Worm (Caenorhabditis elegans) whole organism, young adult: ENCODE results near the gene F26F2.5.

Experiments
- B0019.2 ChIP-seq: fragments of 200-800 bp; sonication (Bioruptor generic); conservative IDR thresholded peaks from 2 replicates; pipeline ENCODE4 v1.3.6; 2022; ENCODE audit warnings: missing genetic modification reagents, missing genetic modification characterization, missing compliant biosample characterization
- F37B4.10 ChIP-seq: fragments of 200-800 bp; sonication (Bioruptor generic); IDR thresholded peaks from 2 replicates; pipeline ENCODE4 v1.3.6; 2022; ENCODE audit warnings: missing genetic modification characterization, missing compliant biosample characterization
- F49E8.2 ChIP-seq: sonication (generic microtip); optimal IDR thresholded peaks from 3 replicates; lab custom pipeline; 2017; ENCODE audit warnings: missing genetic modification characterization, mild to moderate bottlenecking, missing compliant biosample characterization, antibody characterized with exemption, moderate library complexity; ENCODE audit not compliant: insufficient read depth
- F55B11.4 ChIP-seq: sonication (generic microtip); optimal IDR thresholded peaks from 2 replicates; lab custom pipeline; 2016; ENCODE audit warnings: missing compliant biosample characterization, missing genetic modification characterization, borderline replicate concordance; ENCODE audit not compliant: insufficient read depth
- F57A8.1 ChIP-seq: fragments of 200-800 bp; sonication (Bioruptor generic); optimal IDR thresholded peaks from 2 replicates; lab custom pipeline; 2018; ENCODE audit warnings: mild to moderate bottlenecking, missing genetic modification characterization, moderate library complexity, missing compliant biosample characterization
- F57C9.4 ChIP-seq: sonication (generic microtip); optimal IDR thresholded peaks from 2 replicates; lab custom pipeline; 2017; ENCODE audit warnings: mild to moderate bottlenecking, missing genetic modification characterization, missing compliant biosample characterization
- ZK185.1 ChIP-seq: sonication (generic microtip); optimal IDR thresholded peaks from 2 replicates; lab custom pipeline; 2016; ENCODE audit warnings: mild to moderate bottlenecking, missing genetic modification characterization, missing compliant biosample characterization; ENCODE audit not compliant: poor library complexity, severe bottlenecking
- aptf-2 ChIP-seq: fragments of 200-800 bp; sonication (Bioruptor generic); conservative IDR thresholded peaks from 2 replicates; pipeline ENCODE4 v1.3.6; 2022; ENCODE audit warnings: missing genetic modification reagents, missing genetic modification characterization, missing compliant biosample characterization
- aptf-3 ChIP-seq: fragments of 200-800 bp; sonication (Bioruptor generic); IDR thresholded peaks from 2 replicates; pipeline ENCODE4 v1.3.6; 2022; ENCODE audit warnings: missing genetic modification characterization, missing compliant biosample characterization
- attf-6 ChIP-seq: fragments of 200-800 bp; sonication (Bioruptor generic); IDR thresholded peaks from 2 replicates; pipeline ENCODE4 v1.3.6; 2022; ENCODE audit warnings: missing genetic modification reagents, missing genetic modification characterization, missing compliant biosample characterization
- ccch-3 ChIP-seq: fragments of 200-800 bp; sonication (Bioruptor generic); optimal IDR thresholded peaks from 2 replicates; lab custom pipeline; 2018; ENCODE audit warnings: mild to moderate bottlenecking, missing genetic modification characterization, missing compliant biosample characterization
- cebp-1 ChIP-seq, 2 experiments: fragments of 200-800 bp in 1 of 2; sonication (Bioruptor generic) in 1 of 2; sonication (generic microtip) in 1 of 2; IDR thresholded peaks in 1 of 2; optimal IDR thresholded peaks in 1 of 2; 2 replicates each; pipeline versions ENCODE4 v1.3.6 to Lab custom; 2017 to 2022; ENCODE audit warnings: missing compliant biosample characterization in 2 of 2, missing genetic modification characterization in 2 of 2, mild to moderate bottlenecking in 1 of 2, missing genetic modification reagents in 1 of 2, moderate library complexity in 1 of 2
- ceh-58 ChIP-seq: fragments of 200-800 bp; sonication (Bioruptor generic); IDR thresholded peaks from 2 replicates; pipeline ENCODE4 v1.3.6; 2022; ENCODE audit warnings: missing genetic modification characterization, missing compliant biosample characterization
- ceh-79 ChIP-seq: sonication (generic microtip); optimal IDR thresholded peaks from 2 replicates; lab custom pipeline; 2017; ENCODE audit warnings: mild to moderate bottlenecking, missing genetic modification characterization, missing compliant biosample characterization
- ceh-91 ChIP-seq: fragments of 200-800 bp; sonication (Bioruptor generic); IDR thresholded peaks from 2 replicates; pipeline ENCODE4 v1.3.6; 2022; ENCODE audit warnings: missing genetic modification reagents, missing genetic modification characterization, missing compliant biosample characterization
- die-1 ChIP-seq: sonication (generic microtip); optimal IDR thresholded peaks from 2 replicates; lab custom pipeline; 2016; ENCODE audit warnings: missing genotype, mild to moderate bottlenecking, missing genetic modification characterization, missing compliant biosample characterization
- dpl-1 ChIP-seq: fragments of 150-350 bp; optimal IDR thresholded peaks from 2 replicates; lab custom pipeline; 2014; ENCODE audit warnings: missing biosample characterization, missing genetic modification reagents, missing genetic modification characterization
- egl-18 ChIP-seq: fragments of 200-800 bp; sonication (Bioruptor generic); IDR thresholded peaks from 2 replicates; pipeline ENCODE4 v1.3.6; 2022; ENCODE audit warnings: missing genetic modification reagents, missing genetic modification characterization, missing compliant biosample characterization
- fkh-3 ChIP-seq: sonication (generic microtip); optimal IDR thresholded peaks from 2 replicates; lab custom pipeline; 2016; ENCODE audit warnings: mild to moderate bottlenecking, missing genetic modification characterization, missing compliant biosample characterization
- gei-17 ChIP-seq: fragments of 200-800 bp; sonication (Bioruptor generic); optimal IDR thresholded peaks from 2 replicates; lab custom pipeline; 2018; ENCODE audit warnings: mild to moderate bottlenecking, missing genetic modification characterization, missing compliant biosample characterization
- him-1 ChIP-seq: sonication (generic microtip); optimal IDR thresholded peaks from 2 replicates; lab custom pipeline; 2016; ENCODE audit warnings: missing genotype, missing genetic modification reagents, missing genetic modification characterization, missing compliant biosample characterization
- hmg-20 ChIP-seq: fragments of 200-800 bp; sonication (Bioruptor generic); IDR thresholded peaks from 2 replicates; pipeline ENCODE4 v1.3.6; 2022; ENCODE audit warnings: missing genetic modification reagents, missing genetic modification characterization, missing compliant biosample characterization
- lag-1 ChIP-seq: fragments of 200-800 bp; sonication (Bioruptor generic); IDR thresholded peaks from 2 replicates; pipeline ENCODE4 v1.3.6; 2022; ENCODE audit warnings: missing genetic modification reagents, missing genetic modification characterization, missing compliant biosample characterization
- let-607 ChIP-seq, 2 experiments: fragments of 200-800 bp in 1 of 2; sonication (Bioruptor generic) in 1 of 2; sonication (generic microtip) in 1 of 2; optimal IDR thresholded peaks; 2 replicates each; lab custom pipeline; 2016 to 2018; ENCODE audit warnings: mild to moderate bottlenecking in 2 of 2, missing compliant biosample characterization in 2 of 2, missing genetic modification characterization in 2 of 2, moderate library complexity in 2 of 2, missing genotype in 1 of 2
- lsl-1 ChIP-seq: fragments of 200-800 bp; sonication (Bioruptor generic); optimal IDR thresholded peaks from 2 replicates; lab custom pipeline; 2018; ENCODE audit warnings: mild to moderate bottlenecking, missing genetic modification characterization, moderate library complexity, missing compliant biosample characterization
- lsy-27 ChIP-seq: sonication (generic microtip); optimal IDR thresholded peaks from 2 replicates; lab custom pipeline; 2017; ENCODE audit warnings: missing genetic modification characterization, mild to moderate bottlenecking, missing compliant biosample characterization, antibody characterized with exemption, missing genotype, borderline replicate concordance; ENCODE audit not compliant: insufficient read depth
- madf-10 ChIP-seq: sonication (generic microtip); optimal IDR thresholded peaks from 2 replicates; lab custom pipeline; 2016; ENCODE audit warnings: mild to moderate bottlenecking, missing genetic modification characterization, missing compliant biosample characterization
- madf-3 ChIP-seq: fragments of 200-800 bp; sonication (Bioruptor generic); IDR thresholded peaks from 2 replicates; pipeline ENCODE4 v1.3.6; 2022; ENCODE audit warnings: missing genetic modification reagents, missing genetic modification characterization, missing compliant biosample characterization
- rec-8 ChIP-seq, 2 experiments: sonication (generic microtip); optimal IDR thresholded peaks; 2 replicates each; lab custom pipeline; 2016; ENCODE audit warnings: mild to moderate bottlenecking in 2 of 2, missing genetic modification characterization in 2 of 2, missing genetic modification reagents in 2 of 2, missing genotype in 2 of 2, missing biosample characterization in 1 of 2, missing compliant biosample characterization in 1 of 2, moderate library complexity in 1 of 2
- repo-1 ChIP-seq: sonication (generic microtip); optimal IDR thresholded peaks from 2 replicates; lab custom pipeline; 2017; ENCODE audit warnings: mild to moderate bottlenecking, missing genetic modification characterization, missing compliant biosample characterization
- sptf-2 ChIP-seq: fragments of 200-800 bp; sonication (Bioruptor generic); optimal IDR thresholded peaks from 2 replicates; lab custom pipeline; 2018; ENCODE audit warnings: mild to moderate bottlenecking, missing genetic modification characterization, missing compliant biosample characterization
- tbp1 ChIP-seq: fragments of 200-800 bp; sonication (Bioruptor generic); optimal IDR thresholded peaks from 2 replicates; lab custom pipeline; 2018; ENCODE audit warnings: mild to moderate bottlenecking, missing genetic modification characterization, missing compliant biosample characterization
- ztf-18 ChIP-seq: sonication (generic microtip); optimal IDR thresholded peaks from 2 replicates; lab custom pipeline; 2016; ENCODE audit warnings: missing genotype, mild to moderate bottlenecking, missing genetic modification characterization, missing compliant biosample characterization
- ztf-25 ChIP-seq: fragments of 200-800 bp; sonication (Bioruptor generic); IDR thresholded peaks from 2 replicates; pipeline ENCODE4 v1.3.6; 2022; ENCODE audit warnings: missing genetic modification reagents, missing genetic modification characterization, missing compliant biosample characterization
- ztf-26 ChIP-seq: sonication (generic microtip); optimal IDR thresholded peaks from 2 replicates; lab custom pipeline; 2017; ENCODE audit warnings: missing genetic modification characterization, missing compliant biosample characterization
- ztf-3 ChIP-seq: fragments of 200-800 bp; sonication (Bioruptor generic); optimal IDR thresholded peaks from 2 replicates; lab custom pipeline; 2018; ENCODE audit warnings: mild to moderate bottlenecking, missing genetic modification characterization, missing compliant biosample characterization

Gene F26F2.5

ce11 chrV:20608688-20609087 lies 35.2 kb downstream of the F26F2.5 start, which contains the start of gene ttr-12:
Gene ttr-12, minus strand, starts transcription at chrV:20608788.
- TF ChIP-seq ceh-58 (GFP tag; lab: Robert Waterston, UW) (no peak), ztf-3 (GFP tag; lab: Kevin White, UChicago) (no peak), F57A8.1 (GFP tag; lab: Kevin White, UChicago) (no peak), B0019.2 (GFP tag; lab: Robert Waterston, UW) (no peak), F55B11.4 (tag; lab: Kevin White, UChicago) (no peak), hmg-20 (GFP tag; lab: Robert Waterston, UW) (no peak), ztf-25 (GFP tag; lab: Robert Waterston, UW) (no peak), tbp1 (GFP tag; lab: Kevin White, UChicago) (no peak), F49E8.2 (no peak), ZK185.1 (tag; lab: Kevin White, UChicago) (no peak), ccch-3 (GFP tag; lab: Kevin White, UChicago) (no peak), lag-1 (GFP tag; lab: Robert Waterston, UW) (no peak), F37B4.10 (GFP tag; lab: Robert Waterston, UW) (no peak), ceh-91 (GFP tag; lab: Robert Waterston, UW) (no peak), madf-3 (GFP tag; lab: Robert Waterston, UW) (no peak)

- no peak for TF ChIP-seq rec-8 (tag; optimal IDR thresholded peaks at IDR 0.05; lab: Kevin White, UChicago)
- TF ChIP-seq ceh-79 (tag; lab: Kevin White, UChicago): no peak
- TF ChIP-seq lsy-27 (tag; lab: Kevin White, UChicago): no peak
- TF ChIP-seq lsl-1 (GFP tag; lab: Kevin White, UChicago): no peak
- TF ChIP-seq F57A8.1 (GFP tag; lab: Kevin White, UChicago): no peak
- no peak for TF ChIP-seq ztf-26 (tag; lab: Kevin White, UChicago)
- no peak for TF ChIP-seq ztf-18 (tag; lab: Kevin White, UChicago)
- TF ChIP-seq repo-1 (tag; lab: Kevin White, UChicago): no peak
- TF ChIP-seq die-1: no peak
- no peak for TF ChIP-seq aptf-3
- TF ChIP-seq dpl-1: no peak
- no peak for TF ChIP-seq ZK185.1 (tag; lab: Kevin White, UChicago)
- no peak for TF ChIP-seq cebp-1 (GFP tag; IDR thresholded peaks at IDR 0.05; lab: Robert Waterston, UW)
- no peak for TF ChIP-seq cebp-1 (tag; optimal IDR thresholded peaks at IDR 0.05; lab: Kevin White, UChicago)
These were observed 36.0 kb downstream of the F26F2.5 start, which contains the start of gene grd-2 for ce11 chrV:20609494-20609893. Gene grd-2, plus strand, starts transcription at chrV:20609794.

ce11 chrV:20618632-20619031 lies 45.1 kb downstream of the F26F2.5 start, which contains the start of gene F46B3.7:
Gene F46B3.7, minus strand, starts transcription at chrV:20618732.
- TF ChIP-seq fkh-3 (tag; lab: Kevin White, UChicago) (no peak), him-1 (tag; lab: Kevin White, UChicago) (no peak), madf-10 (tag; lab: Kevin White, UChicago) (no peak), attf-6 (GFP tag; lab: Robert Waterston, UW) (no peak), dpl-1 (no peak), let-607 (tag; optimal IDR thresholded peaks at IDR 0.05; lab: Kevin White, UChicago) (no peak), egl-18 (GFP tag; lab: Robert Waterston, UW) (no peak), aptf-2 (GFP tag; lab: Robert Waterston, UW) (no peak), gei-17 (no peak), sptf-2 (GFP tag; lab: Kevin White, UChicago) (no peak), die-1 (no peak), F57C9.4 (tag; lab: Kevin White, UChicago) (no peak)
